Worm (Caenorhabditis elegans): ENCODE measurements around the gene acp-7.

Gene acp-7

ce11 chrIV:6474751-6475150 is 43.3 kb upstream of the acp-7 start:
- no peak for TF ChIP-seq ceh-100 (GFP tag; IDR thresholded peaks at IDR 0.05)
- TF ChIP-seq lin-35 (GFP tag; optimal IDR thresholded peaks at IDR 0.05): peak in 1 of 3 experiments; percentile 58
- no peak for TF ChIP-seq snpc-4 (GFP tag; optimal IDR thresholded peaks at IDR 0.05)
- peak in 1 of 4 experiments; percentile 14 for TF ChIP-seq snpc-4 (tag; optimal IDR thresholded peaks at IDR 0.05)
- TF ChIP-seq attf-5 (GFP tag; optimal IDR thresholded peaks at IDR 0.05): peak; percentile 13
- no peak for TF ChIP-seq dpl-1 (GFP tag; optimal IDR thresholded peaks at IDR 0.05)
- no peak for TF ChIP-seq madf-10 (tag; optimal IDR thresholded peaks at IDR 0.05)
- no peak for TF ChIP-seq rpc-1 (optimal IDR thresholded peaks at IDR 0.05)
- no peak for TF ChIP-seq rpc-1 (tag; optimal IDR thresholded peaks at IDR 0.05)
- peak; percentile 72; the same call in 1 of the 2 replicates for TF ChIP-seq hmg-1.2 (GFP tag; IDR thresholded peaks at IDR 0.05)
- TF ChIP-seq nhr-120 (GFP tag; IDR thresholded peaks at IDR 0.05): no peak

ce11 chrIV:6473140-6473539 is 41.7 kb upstream of the acp-7 start, which contains the start of gene Y73B6BL.27:
TSS of gene Y73B6BL.27 (minus strand) at chrIV:6473240.
- TF ChIP-seq nfya-1 (tag; optimal IDR thresholded peaks at IDR 0.05; ENCODE audit: borderline replicate concordance, insufficient read depth) (no peak), ztf-6 (GFP tag; IDR thresholded peaks at IDR 0.05) (no peak), nhr-179 (tag; optimal IDR thresholded peaks at IDR 0.05) (no peak), lsl-1 (GFP tag; optimal IDR thresholded peaks at IDR 0.05) (no peak), egl-18 (GFP tag; IDR thresholded peaks at IDR 0.05) (no peak), unc-130 (GFP tag; optimal IDR thresholded peaks at IDR 0.05) (no peak), F57A8.1 (GFP tag; optimal IDR thresholded peaks at IDR 0.05) (no peak), unc-62 (GFP tag; optimal IDR thresholded peaks at IDR 0.05) (no peak), madf-6 (GFP tag; IDR thresholded peaks at IDR 0.05) (no peak), F22D6.2 (tag; optimal IDR thresholded peaks at IDR 0.05) (no peak), tlf-1 (GFP tag; optimal IDR thresholded peaks at IDR 0.05) (no peak), lin-26 (GFP tag; IDR thresholded peaks at IDR 0.05) (no peak), F10E7.11 (tag; optimal IDR thresholded peaks at IDR 0.05) (no peak)

- TF ChIP-seq snpc-3.4 (tag; optimal IDR thresholded peaks at IDR 0.05) (no peak), nhr-27 (tag; optimal IDR thresholded peaks at IDR 0.05) (no peak), hmg-1.2 (GFP tag; IDR thresholded peaks at IDR 0.05) (peak; percentile 51; the same call in 1 of the 2 replicates), pha-4 (tag; optimal IDR thresholded peaks at IDR 0.05) (no peak), ztf-22 (GFP tag; optimal IDR thresholded peaks at IDR 0.05) (no peak)
Observed at ce11 chrIV:6471216-6471615, 39.7 kb upstream of the acp-7 start, which contains the start of gene tmed-13. TSS of gene tmed-13 (minus strand) at chrIV:6471384.

- TF ChIP-seq egrh-3 (GFP tag; IDR thresholded peaks at IDR 0.05) (no peak), sdz-38 (tag; optimal IDR thresholded peaks at IDR 0.05) (no peak), aptf-2 (GFP tag; conservative IDR thresholded peaks at IDR 0.05) (no peak), B0336.3 (GFP tag; IDR thresholded peaks at IDR 0.05) (no peak), C06A6.2 (GFP tag; conservative IDR thresholded peaks at IDR 0.05) (no peak), ztf-3 (GFP tag; optimal IDR thresholded peaks at IDR 0.05) (no peak), repo-1 (tag; optimal IDR thresholded peaks at IDR 0.05) (no peak), ets-4 (GFP tag; optimal IDR thresholded peaks at IDR 0.05) (no peak)
Observed at ce11 chrIV:6464005-6464404, 32.5 kb upstream of the acp-7 start, which contains the start of gene acr-25. TSS of gene acr-25 (plus strand) at chrIV:6464305.

Data from whole organism, young adult.